Worm (Caenorhabditis elegans): Measurements from ENCODE around the gene Y1A5A.1.

DNA sequence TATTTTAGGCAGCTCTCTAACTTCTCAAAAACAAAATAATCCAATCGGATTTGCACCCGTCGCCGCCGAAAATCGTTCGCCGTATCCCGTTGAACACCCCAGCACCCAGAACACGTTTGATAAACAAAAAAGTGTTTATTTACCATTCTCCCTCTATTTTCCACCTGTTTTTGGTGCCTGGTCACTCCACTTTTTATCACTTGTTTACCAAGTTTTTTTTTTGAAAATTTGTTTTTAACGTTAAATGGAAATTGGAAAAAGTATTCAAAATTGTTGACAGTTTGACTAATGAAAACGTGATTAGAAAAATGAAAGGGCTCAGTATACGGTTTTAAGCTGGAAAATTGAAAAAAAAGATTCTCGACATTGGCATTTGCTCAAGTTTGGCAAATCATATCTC is 11.5 kb downstream of the Y1A5A.1 start:
- no peak for TF ChIP-seq ceh-6 (GFP tag; optimal IDR thresholded peaks at IDR 0.05)
- TF ChIP-seq dmd-4 (tag; optimal IDR thresholded peaks at IDR 0.05; ENCODE audit: borderline replicate concordance): no peak
- no peak for TF ChIP-seq F13H6.1 (tag; optimal IDR thresholded peaks at IDR 0.05)
- no peak for TF ChIP-seq tbx-2 (tag; optimal IDR thresholded peaks at IDR 0.05)
- no peak for TF ChIP-seq ceh-48 (tag; optimal IDR thresholded peaks at IDR 0.05)
- no peak for TF ChIP-seq ceh-31 (tag; optimal IDR thresholded peaks at IDR 0.05)
- no peak for TF ChIP-seq syd-9 (tag; optimal IDR thresholded peaks at IDR 0.05)
- no peak for TF ChIP-seq sox-4 (tag; optimal IDR thresholded peaks at IDR 0.05)
